Worm (Caenorhabditis elegans) whole organism, late embryonic: ENCODE results near the gene Y55F3BR.10.

ENCODE experiments used
- ceh-22 ChIP-seq: sonication (generic microtip); optimal IDR thresholded peaks from 2 replicates; lab custom pipeline; 2017; ENCODE audit warnings: missing biosample characterization, missing genetic modification characterization
- ceh-30 ChIP-seq: fragments of 150-350 bp; optimal IDR thresholded peaks from 2 replicates; lab custom pipeline; 2014; ENCODE audit warnings: missing biosample characterization, missing genetic modification characterization
- ceh-9 ChIP-seq: sonication (generic microtip); optimal IDR thresholded peaks from 2 replicates; lab custom pipeline; 2016; ENCODE audit warnings: mild to moderate bottlenecking, missing genetic modification characterization, inconsistent platforms, missing compliant biosample characterization
- fkh-10 ChIP-seq: fragments of 150-350 bp; optimal IDR thresholded peaks from 2 replicates; lab custom pipeline; 2014; ENCODE audit warnings: missing biosample characterization, missing genetic modification reagents, missing genetic modification characterization
- lin-11 ChIP-seq: fragments of 200-800 bp; sonication (Bioruptor generic); optimal IDR thresholded peaks from 2 replicates; lab custom pipeline; 2018; ENCODE audit warnings: mild to moderate bottlenecking, missing genetic modification characterization, missing compliant biosample characterization
- nfya-1 ChIP-seq: sonication (generic microtip); optimal IDR thresholded peaks from 2 replicates; lab custom pipeline; 2017; ENCODE audit warnings: missing genetic modification characterization, mild to moderate bottlenecking, missing compliant biosample characterization, antibody characterized with exemption, moderate library complexity
- pag-3 ChIP-seq: sonication (generic microtip); optimal IDR thresholded peaks from 2 replicates; lab custom pipeline; 2016; ENCODE audit warnings: missing compliant biosample characterization, missing genetic modification characterization, borderline replicate concordance
- pax-1 ChIP-seq: fragments of 150-350 bp; optimal IDR thresholded peaks from 2 replicates; lab custom pipeline; 2014; ENCODE audit warnings: missing biosample characterization, missing genetic modification characterization
- ref-2 ChIP-seq: sonication (generic microtip); optimal IDR thresholded peaks from 2 replicates; lab custom pipeline; 2016; ENCODE audit warnings: missing genetic modification characterization, missing compliant biosample characterization
- rnt-1 ChIP-seq: sonication (generic microtip); optimal IDR thresholded peaks from 2 replicates; lab custom pipeline; 2016; ENCODE audit warnings: missing genetic modification characterization, missing compliant biosample characterization
- syd-9 ChIP-seq: sonication (generic microtip); optimal IDR thresholded peaks from 2 replicates; lab custom pipeline; 2016; ENCODE audit warnings: mild to moderate bottlenecking, missing genetic modification characterization, moderate library complexity, missing compliant biosample characterization
- unc-3 ChIP-seq, 2 experiments: fragments of 200-800 bp in 1 of 2; sonication (Bioruptor generic) in 1 of 2; sonication (generic microtip) in 1 of 2; conservative IDR thresholded peaks in 1 of 2; optimal IDR thresholded peaks in 1 of 2; 2 replicates each; pipeline versions ENCODE4 v1.3.6 to Lab custom; 2016 to 2022; ENCODE audit warnings: missing compliant biosample characterization in 2 of 2, missing genetic modification characterization in 2 of 2, missing genetic modification reagents in 1 of 2
- unc-42 ChIP-seq: sonication (generic microtip); optimal IDR thresholded peaks from 2 replicates; lab custom pipeline; 2016; ENCODE audit warnings: missing genotype, missing genetic modification characterization, missing compliant biosample characterization

DNA sequence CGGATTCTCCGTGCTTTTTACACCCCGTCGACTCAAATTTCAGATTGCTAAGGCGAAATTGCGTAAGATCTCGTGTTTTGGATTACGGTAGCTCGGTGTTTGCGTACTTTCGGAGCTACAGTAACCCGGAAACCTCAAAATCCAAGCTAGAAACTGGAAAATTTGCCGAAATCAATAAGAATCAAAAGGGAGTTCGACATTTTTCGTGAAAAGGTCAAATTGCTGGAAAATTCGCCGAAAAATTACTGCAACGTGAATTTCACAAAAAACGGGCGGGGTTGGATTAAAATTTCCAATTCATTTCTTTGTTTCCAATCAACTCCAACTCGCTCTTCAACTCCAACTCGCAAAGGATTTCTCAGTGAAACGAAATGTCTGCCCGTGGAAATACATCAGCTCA, 44.5 kb upstream of the Y55F3BR.10 start, which contains the start of gene F56B3.6:
- no peak for TF ChIP-seq pax-1 (tag; lab: Kevin White, UChicago)
- no peak for TF ChIP-seq ceh-9
- TF ChIP-seq ceh-22 (tag; lab: Kevin White, UChicago), result no peak
- TF ChIP-seq unc-42, result no peak
- TF ChIP-seq unc-3 (GFP tag; conservative IDR thresholded peaks at IDR 0.05; lab: Robert Waterston, UW), result no peak
- TF ChIP-seq unc-3 (tag; optimal IDR thresholded peaks at IDR 0.05; lab: Kevin White, UChicago), result no peak
- no peak for TF ChIP-seq rnt-1 (tag; lab: Kevin White, UChicago)
- no peak for TF ChIP-seq fkh-10 (GFP tag; lab: Kevin White, UChicago)
- TF ChIP-seq pag-3, result no peak
- no peak for TF ChIP-seq ref-2 (tag; lab: Kevin White, UChicago)
- TF ChIP-seq ceh-30, result no peak
- TF ChIP-seq nfya-1 (tag; lab: Kevin White, UChicago), result no peak
- TF ChIP-seq syd-9 (tag; lab: Kevin White, UChicago), result no peak
- no peak for TF ChIP-seq lin-11 (tag; lab: Kevin White, UChicago)
